Worm (Caenorhabditis elegans) whole organism, midembryonic: Measurements from ENCODE around the gene math-10.
"Not testable (repeated sequence)": the region's sequence is repeated elsewhere in the genome, so short reads cannot be mapped to it uniquely, and the experiment has no call there.

ENCODE experiments used
- ref-1 ChIP-seq: fragments of 200-800 bp; sonication (Bioruptor generic); conservative IDR thresholded peaks from 2 replicates; pipeline ENCODE4 v1.3.6; 2022; ENCODE audit warnings: missing genetic modification reagents, missing genetic modification characterization, missing compliant biosample characterization
- ztf-29 ChIP-seq: fragments of 200-800 bp; sonication (Bioruptor generic); IDR thresholded peaks from 2 replicates; pipeline ENCODE4 v1.3.6; 2022; ENCODE audit warnings: missing genetic modification reagents, missing genetic modification characterization, missing compliant biosample characterization

DNA sequence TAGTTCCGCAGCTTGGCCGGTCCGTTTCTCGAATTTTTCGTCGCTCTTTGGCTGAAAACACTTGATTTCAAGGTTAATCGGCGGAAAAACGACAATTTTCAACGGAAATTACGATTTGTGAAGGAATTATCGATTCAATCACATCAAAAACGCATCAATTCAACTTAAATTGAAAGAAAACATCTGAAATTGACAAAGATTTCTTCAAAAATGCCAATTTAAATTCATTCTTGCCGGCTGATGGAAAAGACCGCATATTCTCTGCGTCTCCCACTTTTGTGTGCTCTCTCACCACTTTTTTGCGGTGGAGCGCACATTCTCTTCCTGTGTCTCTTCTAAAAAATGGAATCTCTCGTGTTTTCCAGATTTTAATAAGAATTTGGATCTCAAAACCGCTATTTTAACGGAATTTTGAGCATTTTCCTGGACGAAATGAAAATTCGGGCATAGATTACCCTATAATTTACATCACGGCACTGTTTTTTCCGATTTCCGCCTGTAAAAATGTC is 10.0 kb upstream of the math-10 start, which contains the start of gene C16C4.18:
- not testable (repeated sequence) for TF ChIP-seq ref-1, ztf-29 (GFP tag; lab: Robert Waterston, UW)
